Worm (Caenorhabditis elegans) whole organism, mixed stage, embryonic: ENCODE results near the gene srt-30.

Source experiments
- blmp-1 ChIP-seq: fragments of 150-350 bp; optimal IDR thresholded peaks from 2 replicates; lab custom pipeline; 2014; ENCODE audit warnings: missing biosample characterization, missing genetic modification characterization
- ceh-43 ChIP-seq: fragments of 200-800 bp; sonication (Bioruptor generic); optimal IDR thresholded peaks from 2 replicates; lab custom pipeline; 2018; ENCODE audit warnings: mild to moderate bottlenecking, missing genetic modification characterization, moderate library complexity, missing compliant biosample characterization
- drap-1 ChIP-seq: fragments of 200-800 bp; sonication (Bioruptor generic); optimal IDR thresholded peaks from 3 replicates; lab custom pipeline; 2018; ENCODE audit warnings: mild to moderate bottlenecking, missing genetic modification characterization, missing compliant biosample characterization
- lin-13 ChIP-seq: fragments of 150-350 bp; optimal IDR thresholded peaks from 2 replicates; lab custom pipeline; 2014; ENCODE audit warnings: missing biosample characterization, missing genetic modification characterization
- lsy-2 ChIP-seq: fragments of 150-350 bp; optimal IDR thresholded peaks from 2 replicates; lab custom pipeline; 2014; ENCODE audit warnings: missing biosample characterization, missing genetic modification characterization
- nhr-12 ChIP-seq: fragments of 150-350 bp; optimal IDR thresholded peaks from 2 replicates; lab custom pipeline; 2014; ENCODE audit warnings: missing biosample characterization, missing genetic modification characterization
- nhr-28 ChIP-seq: fragments of 150-350 bp; optimal IDR thresholded peaks from 2 replicates; lab custom pipeline; 2014; ENCODE audit warnings: missing biosample characterization, missing genetic modification characterization
- pha-4 ChIP-seq: fragments of 150-350 bp; optimal IDR thresholded peaks from 2 replicates; lab custom pipeline; 2018; ENCODE audit warnings: missing biosample characterization, missing genetic modification reagents, missing genetic modification characterization
- unc-120 ChIP-seq: sonication (generic microtip); optimal IDR thresholded peaks from 2 replicates; lab custom pipeline; 2017; ENCODE audit warnings: missing genetic modification characterization, missing compliant biosample characterization; ENCODE audit not compliant: poor library complexity, severe bottlenecking
- unc-62 ChIP-seq: fragments of 150-350 bp; optimal IDR thresholded peaks from 2 replicates; lab custom pipeline; 2014; ENCODE audit warnings: missing biosample characterization, missing genetic modification reagents, missing genetic modification characterization
- ztf-11 ChIP-seq: fragments of 150-350 bp; optimal IDR thresholded peaks from 2 replicates; lab custom pipeline; 2014; ENCODE audit warnings: missing biosample characterization, missing genetic modification characterization

- no peak for TF ChIP-seq blmp-1 (tag; lab: Kevin White, UChicago)
- TF ChIP-seq nhr-12 (tag; lab: Kevin White, UChicago), result no peak
- TF ChIP-seq ztf-11 (tag; lab: Kevin White, UChicago), result no peak
- TF ChIP-seq unc-120 (tag; lab: Kevin White, UChicago), result no peak
- no peak for TF ChIP-seq lin-13 (tag; lab: Kevin White, UChicago)
- TF ChIP-seq pha-4 (tag; lab: Kevin White, UChicago), result no peak
- no peak for TF ChIP-seq drap-1 (GFP tag; lab: Kevin White, UChicago)
- TF ChIP-seq ceh-43 (GFP tag; lab: Kevin White, UChicago), result no peak
- no peak for TF ChIP-seq unc-62 (GFP tag; lab: Kevin White, UChicago)
- no peak for TF ChIP-seq lsy-2 (tag; lab: Kevin White, UChicago)
- no peak for TF ChIP-seq nhr-28 (tag; lab: Kevin White, UChicago)
Measured at ce11 chrV:3774653-3775052, 25.6 kb downstream of the srt-30 start.
